Fruit fly (Drosophila melanogaster) whole organism, embryonic: Measurements from ENCODE around the gene CG7611.

Experiments used
- Atf3 ChIP-seq: fragments of 200-800 bp; sonication (Bioruptor generic); optimal IDR thresholded peaks from 3 replicates; lab custom pipeline; 2016; ENCODE audit warnings: missing biosample characterization, missing genetic modification characterization
- CG10209 ChIP-seq: fragments of 200-800 bp; sonication (Bioruptor generic); optimal IDR thresholded peaks from 3 replicates; lab custom pipeline; 2017; ENCODE audit warnings: missing biosample characterization, mild to moderate bottlenecking, missing genetic modification characterization, missing genetic modification reagents
- CG12236 ChIP-seq: fragments of 200-800 bp; sonication (Bioruptor generic); optimal IDR thresholded peaks from 2 replicates; lab custom pipeline; 2016; ENCODE audit warnings: missing biosample characterization, missing genetic modification characterization
- CG12659 ChIP-seq: fragments of 200-800 bp; sonication (Bioruptor generic); optimal IDR thresholded peaks from 3 replicates; lab custom pipeline; 2017; ENCODE audit warnings: mild to moderate bottlenecking, missing biosample characterization, missing genetic modification reagents, missing genetic modification characterization
- CG14441 ChIP-seq: fragments of 200-800 bp; sonication (Bioruptor generic); IDR thresholded peaks from 2 replicates; pipeline ENCODE4 v1.3.6; 2022; ENCODE audit warnings: missing biosample characterization, missing genetic modification characterization
- CG15514 ChIP-seq: fragments of 200-800 bp; sonication (Bioruptor generic); optimal IDR thresholded peaks from 3 replicates; lab custom pipeline; 2017; ENCODE audit warnings: missing biosample characterization, missing genetic modification characterization, mild to moderate bottlenecking, moderate library complexity, missing genetic modification reagents
- CG1647 ChIP-seq: fragments of 200-800 bp; sonication (Bioruptor generic); optimal IDR thresholded peaks from 3 replicates; lab custom pipeline; 2016; ENCODE audit warnings: missing biosample characterization, missing genetic modification characterization
- CG16863 ChIP-seq: fragments of 200-800 bp; sonication (Bioruptor generic); optimal IDR thresholded peaks from 3 replicates; lab custom pipeline; 2016; ENCODE audit warnings: missing biosample characterization, missing genetic modification characterization
- CG17359 ChIP-seq: fragments of 200-800 bp; sonication (Bioruptor generic); optimal IDR thresholded peaks from 3 replicates; lab custom pipeline; 2018; ENCODE audit warnings: missing biosample characterization, mild to moderate bottlenecking, missing genetic modification characterization, moderate library complexity
- CG1832 ChIP-seq: fragments of 200-800 bp; sonication (Bioruptor generic); optimal IDR thresholded peaks from 2 replicates; lab custom pipeline; 2017; ENCODE audit warnings: missing biosample characterization, mild to moderate bottlenecking, missing genetic modification characterization, inconsistent platforms
- CG18476 ChIP-seq: fragments of 200-800 bp; sonication (Bioruptor generic); optimal IDR thresholded peaks from 2 replicates; lab custom pipeline; 2016; ENCODE audit warnings: missing biosample characterization, mild to moderate bottlenecking, missing genetic modification characterization
- CG32772 ChIP-seq: fragments of 200-800 bp; sonication (Bioruptor generic); IDR thresholded peaks from 2 replicates; pipeline ENCODE4 v1.3.6; 2022; ENCODE audit warnings: missing biosample characterization, missing genetic modification characterization
- CG34376 ChIP-seq: fragments of 200-800 bp; sonication (Bioruptor generic); optimal IDR thresholded peaks from 2 replicates; lab custom pipeline; 2018; ENCODE audit warnings: missing biosample characterization, mild to moderate bottlenecking, missing genetic modification characterization
- CG6654 ChIP-seq: fragments of 200-800 bp; sonication (Bioruptor generic); optimal IDR thresholded peaks from 2 replicates; lab custom pipeline; 2017; ENCODE audit warnings: missing biosample characterization, mild to moderate bottlenecking, missing genetic modification characterization
- CG8290 ChIP-seq, 3 experiments: fragments of 200-800 bp; sonication (Bioruptor generic); optimal IDR thresholded peaks; 2 replicates each; lab custom pipeline; 2016 to 2019; ENCODE audit warnings: missing biosample characterization in 3 of 3, missing genetic modification characterization in 3 of 3, mild to moderate bottlenecking in 2 of 3, moderate library complexity in 1 of 3
- CG8359 ChIP-seq: fragments of 200-800 bp; sonication (Bioruptor generic); optimal IDR thresholded peaks from 2 replicates; lab custom pipeline; 2017; ENCODE audit warnings: missing biosample characterization, mild to moderate bottlenecking, missing genetic modification characterization, borderline replicate concordance
- CG8924 ChIP-seq: fragments of 200-800 bp; optimal IDR thresholded peaks from 3 replicates; lab custom pipeline; 2019; ENCODE audit warnings: missing biosample characterization, mild to moderate bottlenecking, missing genetic modification characterization, moderate library complexity
- CTCF ChIP-seq: fragments of 200-800 bp; sonication (Bioruptor generic); optimal IDR thresholded peaks from 2 replicates; lab custom pipeline; 2017; ENCODE audit warnings: missing biosample characterization, mild to moderate bottlenecking, missing genetic modification characterization, moderate library complexity
- Dek ChIP-seq: fragments of 200-800 bp; sonication (Bioruptor generic); optimal IDR thresholded peaks from 3 replicates; lab custom pipeline; 2019; ENCODE audit warnings: missing biosample characterization, mild to moderate bottlenecking, missing genetic modification characterization, moderate library complexity
- E2f2 ChIP-seq: fragments of 200-800 bp; sonication (Bioruptor generic); IDR thresholded peaks from 2 replicates; pipeline ENCODE4 v1.3.6; 2022; ENCODE audit warnings: missing biosample characterization, missing genetic modification characterization
- Ets97D ChIP-seq: fragments of 200-800 bp; sonication (Bioruptor generic); optimal IDR thresholded peaks from 3 replicates; lab custom pipeline; 2016; ENCODE audit warnings: missing biosample characterization, missing genetic modification characterization
- HLH3B ChIP-seq: fragments of 200-800 bp; sonication (Bioruptor generic); IDR thresholded peaks from 2 replicates; pipeline ENCODE4 v1.3.6; 2022; ENCODE audit warnings: missing biosample characterization, missing genetic modification characterization
- Hr39 ChIP-seq: fragments of >200 bp; optimal IDR thresholded peaks from 2 replicates; lab custom pipeline; 2017
- MBD-R2 ChIP-seq: fragments of 200-800 bp; sonication (Bioruptor generic); IDR thresholded peaks from 2 replicates; pipeline ENCODE4 v1.3.6; 2022; ENCODE audit warnings: missing biosample characterization, missing genetic modification characterization
- MTF-1 ChIP-seq: fragments of 200-800 bp; sonication (Bioruptor generic); optimal IDR thresholded peaks from 2 replicates; lab custom pipeline; 2018; ENCODE audit warnings: missing biosample characterization, mild to moderate bottlenecking, missing genetic modification characterization, borderline replicate concordance
- Mad ChIP-seq: fragments of 200-800 bp; sonication (Bioruptor generic); optimal IDR thresholded peaks from 2 replicates; lab custom pipeline; 2016; ENCODE audit warnings: missing biosample characterization, missing genetic modification characterization
- Max ChIP-seq: fragments of 200-800 bp; sonication (Bioruptor generic); optimal IDR thresholded peaks from 2 replicates; lab custom pipeline; 2016; ENCODE audit warnings: missing biosample characterization, mild to moderate bottlenecking, missing genetic modification characterization
- Mrtf ChIP-seq: fragments of 200-800 bp; sonication (Bioruptor generic); IDR thresholded peaks from 3 replicates; pipeline ENCODE4 v1.3.6; 2022; ENCODE audit warnings: missing biosample characterization, missing genetic modification characterization
- Ravus ChIP-seq: fragments of 200-800 bp; sonication (Bioruptor generic); IDR thresholded peaks from 2 replicates; pipeline ENCODE4 v1.3.6; 2022; ENCODE audit warnings: missing biosample characterization, missing genetic modification characterization
- Rfx ChIP-seq: fragments of 200-800 bp; sonication (Bioruptor generic); IDR thresholded peaks from 2 replicates; pipeline ENCODE4 v1.3.6; 2022; ENCODE audit warnings: missing biosample characterization, missing genetic modification characterization
- Sry-β ChIP-seq: fragments of 200-800 bp; sonication (Bioruptor generic); optimal IDR thresholded peaks from 2 replicates; lab custom pipeline; 2018; ENCODE audit warnings: missing biosample characterization, mild to moderate bottlenecking, missing genetic modification characterization, moderate library complexity
- ap ChIP-seq: fragments of 200-800 bp; sonication (Bioruptor generic); IDR thresholded peaks from 2 replicates; pipeline ENCODE4 v1.3.6; 2022; ENCODE audit warnings: missing biosample characterization, missing genetic modification characterization
- corto ChIP-seq: fragments of 200-800 bp; sonication (Bioruptor generic); optimal IDR thresholded peaks from 2 replicates; lab custom pipeline; 2016; ENCODE audit warnings: missing biosample characterization, mild to moderate bottlenecking, missing genetic modification characterization, moderate library complexity
- crol ChIP-seq: fragments of 200-800 bp; sonication (Bioruptor generic); IDR thresholded peaks from 2 replicates; pipeline ENCODE4 v1.3.6; 2022; ENCODE audit warnings: missing biosample characterization, missing genetic modification characterization
- gce ChIP-seq: fragments of 200-800 bp; sonication (Bioruptor generic); IDR thresholded peaks from 3 replicates; pipeline ENCODE4 v1.3.6; 2022; ENCODE audit warnings: missing biosample characterization, missing genetic modification characterization
- gfzf ChIP-seq: fragments of 200-800 bp; sonication (Bioruptor generic); optimal IDR thresholded peaks from 2 replicates; lab custom pipeline; 2016; ENCODE audit warnings: missing biosample characterization, mild to moderate bottlenecking, missing genetic modification characterization, moderate library complexity
- gsb-n ChIP-seq: fragments of 200-800 bp; sonication (Bioruptor generic); optimal IDR thresholded peaks from 3 replicates; lab custom pipeline; 2018; ENCODE audit warnings: missing biosample characterization, mild to moderate bottlenecking, missing genetic modification characterization
- ham ChIP-seq: fragments of 200-800 bp; sonication (Bioruptor generic); IDR thresholded peaks from 2 replicates; pipeline ENCODE4 v1.3.6; 2022; ENCODE audit warnings: missing biosample characterization, missing genetic modification characterization
- her ChIP-seq: fragments of 200-800 bp; sonication (Bioruptor generic); optimal IDR thresholded peaks from 2 replicates; lab custom pipeline; 2016; ENCODE audit warnings: missing biosample characterization, missing genetic modification characterization
- klu ChIP-seq: fragments of 200-800 bp; sonication (Bioruptor generic); IDR thresholded peaks from 2 replicates; pipeline ENCODE4 v1.3.6; 2022; ENCODE audit warnings: missing biosample characterization, missing genetic modification characterization
- lola ChIP-seq, 3 experiments: fragments of >200 bp in 2 of 3; fragments of 200-800 bp in 1 of 3; sonication (Bioruptor generic) in 1 of 3; optimal IDR thresholded peaks; 2 replicates each; lab custom pipeline; 2017 to 2019; ENCODE audit warnings: missing biosample characterization in 3 of 3, missing genetic modification characterization in 3 of 3, mild to moderate bottlenecking in 1 of 3, moderate library complexity in 1 of 3
- mld ChIP-seq: fragments of 200-800 bp; sonication (Bioruptor generic); IDR thresholded peaks from 3 replicates; pipeline ENCODE4 v1.3.6; 2022; ENCODE audit warnings: missing biosample characterization, missing genetic modification characterization; ENCODE audit not compliant: partially characterized antibody
- nau ChIP-seq: fragments of 200-800 bp; sonication (Bioruptor generic); optimal IDR thresholded peaks from 3 replicates; lab custom pipeline; 2017; ENCODE audit warnings: missing biosample characterization, mild to moderate bottlenecking, missing genetic modification characterization, missing genetic modification reagents
- nerfin-2 ChIP-seq: fragments of 200-800 bp; sonication (Bioruptor generic); IDR thresholded peaks from 2 replicates; pipeline ENCODE4 v1.3.6; 2022; ENCODE audit warnings: missing biosample characterization, missing genetic modification characterization; ENCODE audit not compliant: partially characterized antibody
- salm ChIP-seq: fragments of 200-800 bp; sonication (Bioruptor generic); optimal IDR thresholded peaks from 2 replicates; lab custom pipeline; 2018; ENCODE audit warnings: missing biosample characterization, mild to moderate bottlenecking, missing genetic modification characterization
- sob ChIP-seq: fragments of 200-800 bp; sonication (Bioruptor generic); IDR thresholded peaks from 2 replicates; pipeline ENCODE4 v1.3.6; 2022; ENCODE audit warnings: missing biosample characterization, missing genetic modification characterization
- yki ChIP-seq: fragments of >200 bp; optimal IDR thresholded peaks from 3 replicates; lab custom pipeline; 2018
- zen2 ChIP-seq: fragments of 200-800 bp; sonication (Bioruptor generic); IDR thresholded peaks from 3 replicates; pipeline ENCODE4 v1.3.6; 2022; ENCODE audit warnings: missing biosample characterization, missing genetic modification characterization; ENCODE audit not compliant: partially characterized antibody

Gene CG7611

DNA sequence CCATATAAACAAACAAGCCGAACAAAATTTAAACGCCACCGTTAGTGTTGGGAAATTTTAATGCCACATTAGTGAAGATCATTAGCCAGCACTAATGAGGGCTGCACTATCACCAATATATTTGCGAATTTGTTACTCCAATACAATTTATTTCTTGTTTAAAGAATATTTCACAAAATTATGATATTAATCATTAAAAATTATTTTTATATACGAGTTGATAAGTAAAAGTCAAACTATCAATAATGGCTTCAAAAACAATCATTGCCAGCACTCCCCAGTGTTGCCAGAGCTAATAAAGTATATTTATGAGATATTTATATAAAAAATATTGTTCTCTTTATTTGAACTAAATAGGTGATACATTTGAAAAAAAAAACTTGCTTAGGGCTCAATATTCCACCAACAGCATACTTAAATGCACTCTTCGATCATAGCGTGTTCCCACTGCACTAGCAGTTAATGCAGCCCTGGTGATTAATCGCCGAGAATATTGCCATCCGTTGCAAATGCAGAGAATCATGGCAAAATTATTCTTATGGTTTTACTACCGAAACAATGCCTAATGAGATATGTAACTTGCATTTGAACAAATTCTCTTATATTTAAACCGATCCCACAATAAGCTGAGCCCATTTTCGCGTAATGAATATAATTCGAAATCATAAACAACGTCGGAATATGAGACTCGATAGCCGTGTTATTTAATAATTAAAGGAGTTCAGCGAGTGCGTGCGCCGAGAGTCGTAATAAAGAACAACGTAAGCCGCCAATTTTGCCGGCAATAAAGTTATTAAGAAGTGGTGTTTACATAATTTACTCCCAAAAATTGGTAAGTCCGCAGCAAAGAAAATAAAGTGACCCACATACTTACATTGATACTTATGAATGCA lies 6.9 kb upstream of the CG7611 start, which contains the start of the genes SAK and Cdk12 (continued):
- no peak for TF ChIP-seq crol (GFP tag; lab: Robert Waterston, UW)
- TF ChIP-seq CG8290 (GFP tag; optimal IDR thresholded peaks at IDR 0.05; lab: Kevin White, UChicago): peak; percentile 82
- TF ChIP-seq CG8290 (tag; optimal IDR thresholded peaks at IDR 0.05; lab: Kevin White, UChicago): peak; percentile 58 to 62
- no peak for TF ChIP-seq her (GFP tag; lab: Kevin White, UChicago)
- peak; percentile 60 for TF ChIP-seq MBD-R2
- TF ChIP-seq yki (lab: Kevin White, UChicago): no peak
- TF ChIP-seq sob: peak; percentile 83
- TF ChIP-seq nau (GFP tag; lab: Kevin White, UChicago): no peak
- TF ChIP-seq CG16863 (GFP tag; lab: Kevin White, UChicago): peak; percentile 54
- TF ChIP-seq salm: peak; percentile 60
- TF ChIP-seq mld: no peak
- TF ChIP-seq CG1832 (GFP tag; lab: Kevin White, UChicago): no peak
- TF ChIP-seq CG8924 (tag; lab: Kevin White, UChicago): peak; percentile 89
- no peak for TF ChIP-seq CG12236 (GFP tag; lab: Kevin White, UChicago)
- peak; percentile 66 for TF ChIP-seq HLH3B
- peak; percentile 77 for TF ChIP-seq CG14441
- TF ChIP-seq Max (GFP tag; lab: Kevin White, UChicago): peak; percentile 82
- TF ChIP-seq lola (GFP tag; optimal IDR thresholded peaks at IDR 0.05; lab: Kevin White, UChicago): peak in 1 of 3 experiments; percentile 85
- peak; percentile 58 for TF ChIP-seq Ets97D (GFP tag; lab: Kevin White, UChicago)
- peak; percentile 57 for TF ChIP-seq CG34376 (GFP tag; lab: Kevin White, UChicago)
- peak; percentile 24; the same call in 1 of the 2 replicates for TF ChIP-seq ham (GFP tag; lab: Robert Waterston, UW)
- TF ChIP-seq CG8359 (GFP tag; lab: Kevin White, UChicago): peak; percentile 55
- peak; percentile 81 for TF ChIP-seq CG17359 (tag; lab: Kevin White, UChicago)
- TF ChIP-seq Sry-β: peak; percentile 64
- peak; percentile 84 for TF ChIP-seq Rfx
- TF ChIP-seq gsb-n (tag; lab: Kevin White, UChicago): peak; percentile 82
- TF ChIP-seq Hr39 (lab: Kevin White, UChicago): no peak
- TF ChIP-seq corto: no peak
- TF ChIP-seq Mrtf (GFP tag; lab: Robert Waterston, UW): peak; percentile 81
- TF ChIP-seq Ravus (GFP tag; lab: Robert Waterston, UW): peak; percentile 47
- no peak for TF ChIP-seq nerfin-2 (GFP tag; lab: Robert Waterston, UW)
- TF ChIP-seq gfzf: no peak
- 0 out of 2 replicates have a peak, but pooled peaks have one; percentile 59 for TF ChIP-seq ap (GFP tag; lab: Robert Waterston, UW)
- TF ChIP-seq CG18476 (GFP tag; lab: Kevin White, UChicago): peak; percentile 79
- TF ChIP-seq klu (GFP tag; lab: Robert Waterston, UW): peak; percentile 81
- TF ChIP-seq E2f2 (GFP tag; lab: Robert Waterston, UW): peak; percentile 83
- peak; percentile 84 for TF ChIP-seq CG15514 (GFP tag; lab: Kevin White, UChicago)
- peak; percentile 43 for TF ChIP-seq Mad (GFP tag; lab: Kevin White, UChicago)
- TF ChIP-seq CG12659 (GFP tag; lab: Kevin White, UChicago): peak; percentile 91
- peak; percentile 86 for TF ChIP-seq Dek (tag; lab: Kevin White, UChicago)
- peak; percentile 39 for TF ChIP-seq CTCF (GFP tag; lab: Kevin White, UChicago)
- peak; percentile 41 for TF ChIP-seq MTF-1 (GFP tag; lab: Kevin White, UChicago)
- no peak; the same call in 2 of the 3 replicates for TF ChIP-seq zen2
- TF ChIP-seq CG1647: peak; percentile 30
- 0 out of 3 replicates have a peak, but pooled peaks have one; percentile 30 for TF ChIP-seq gce
- TF ChIP-seq Atf3 (GFP tag; lab: Kevin White, UChicago): no peak
- TF ChIP-seq CG6654: peak; percentile 68
- TF ChIP-seq CG32772: peak; percentile 76
- TF ChIP-seq CG10209 (GFP tag; lab: Kevin White, UChicago): peak; percentile 87
